Fruit fly (Drosophila melanogaster): Measurements from ENCODE around the gene CG7342.

Gene CG7342

DNA sequence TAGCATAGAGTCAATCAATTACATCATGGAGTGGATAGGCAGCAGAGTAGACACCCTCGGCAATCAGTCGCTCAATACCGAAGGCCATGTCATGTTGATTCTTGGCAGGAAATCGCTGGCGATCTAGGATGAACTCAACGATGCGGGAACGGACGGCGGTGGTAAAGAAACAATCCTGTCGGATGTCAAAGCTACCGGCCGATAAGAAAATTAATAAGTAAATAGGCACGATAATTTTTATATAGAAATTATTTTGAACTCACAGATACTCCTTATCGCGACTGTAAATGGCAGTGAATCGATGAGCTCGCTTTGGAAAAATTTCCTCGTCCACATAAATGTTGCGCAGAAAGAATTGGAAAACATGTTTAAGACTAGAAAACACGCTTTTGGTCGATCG is 34.8 kb downstream of the CG7342 start:
- TF ChIP-seq EcR (GFP tag; optimal IDR thresholded peaks at IDR 0.05) (no peak), Dll (optimal IDR thresholded peaks at IDR 0.05) (no peak), pan (optimal IDR thresholded peaks at IDR 0.05) (no peak), usp (GFP tag; optimal IDR thresholded peaks at IDR 0.05) (no peak), psq (optimal IDR thresholded peaks at IDR 0.05) (no peak)

DNA sequence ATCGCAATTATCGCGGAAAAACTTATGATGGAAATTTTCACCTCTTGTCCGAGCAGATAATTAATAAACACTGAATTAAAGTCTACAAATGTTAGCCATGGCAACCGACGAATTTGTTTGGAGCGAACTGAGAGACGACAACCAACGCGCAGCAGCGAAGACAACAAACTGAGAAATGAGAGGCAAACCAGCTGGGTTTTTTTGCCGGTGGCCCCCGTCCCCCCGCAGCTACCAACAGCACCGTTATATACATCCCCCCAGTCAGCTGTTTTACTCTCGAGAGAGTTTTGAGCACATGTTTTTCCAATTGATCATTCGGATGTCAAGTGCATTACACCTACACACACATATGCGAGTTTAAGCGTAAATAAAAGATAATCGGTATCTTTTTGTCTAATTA is 37.9 kb downstream of the CG7342 start:
- no peak for TF ChIP-seq Dll (optimal IDR thresholded peaks at IDR 0.05)
- no peak for TF ChIP-seq pan (optimal IDR thresholded peaks at IDR 0.05)
- no peak for TF ChIP-seq usp (GFP tag; optimal IDR thresholded peaks at IDR 0.05)

DNA sequence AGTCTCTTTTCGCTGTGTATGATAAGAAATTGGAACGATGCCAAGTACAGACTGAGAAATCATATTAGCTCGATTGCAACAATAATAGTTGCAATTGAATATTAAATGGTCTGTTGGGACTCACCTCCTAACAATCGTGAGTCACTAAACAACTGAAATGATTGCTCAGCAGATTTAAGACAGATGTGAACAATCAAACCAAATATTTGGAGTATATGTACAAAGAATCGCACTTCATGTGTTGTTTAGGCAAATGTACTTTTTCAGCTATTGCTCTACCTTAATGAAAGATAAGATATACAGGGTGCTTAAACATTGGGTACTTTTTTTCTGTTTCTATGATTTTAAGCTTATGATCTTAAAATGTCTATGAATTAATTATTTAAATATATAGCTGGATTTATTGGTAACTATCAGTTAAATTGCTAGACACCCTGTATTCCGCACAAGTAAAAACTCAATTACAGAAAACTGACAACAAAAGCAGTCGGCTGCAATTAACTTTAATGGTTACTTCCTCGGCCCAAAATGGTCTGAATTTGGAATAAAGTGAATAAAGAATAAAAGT is 38.4 kb downstream of the CG7342 start:
- TF ChIP-seq psq (optimal IDR thresholded peaks at IDR 0.05), result no peak
- TF ChIP-seq usp (GFP tag; optimal IDR thresholded peaks at IDR 0.05), result no peak
- TF ChIP-seq Dll (optimal IDR thresholded peaks at IDR 0.05), result no peak
- no peak for TF ChIP-seq pan (optimal IDR thresholded peaks at IDR 0.05)
- TF ChIP-seq CG8478 (optimal IDR thresholded peaks at IDR 0.05), result no peak
- TF ChIP-seq EcR (GFP tag; optimal IDR thresholded peaks at IDR 0.05), result no peak

DNA sequence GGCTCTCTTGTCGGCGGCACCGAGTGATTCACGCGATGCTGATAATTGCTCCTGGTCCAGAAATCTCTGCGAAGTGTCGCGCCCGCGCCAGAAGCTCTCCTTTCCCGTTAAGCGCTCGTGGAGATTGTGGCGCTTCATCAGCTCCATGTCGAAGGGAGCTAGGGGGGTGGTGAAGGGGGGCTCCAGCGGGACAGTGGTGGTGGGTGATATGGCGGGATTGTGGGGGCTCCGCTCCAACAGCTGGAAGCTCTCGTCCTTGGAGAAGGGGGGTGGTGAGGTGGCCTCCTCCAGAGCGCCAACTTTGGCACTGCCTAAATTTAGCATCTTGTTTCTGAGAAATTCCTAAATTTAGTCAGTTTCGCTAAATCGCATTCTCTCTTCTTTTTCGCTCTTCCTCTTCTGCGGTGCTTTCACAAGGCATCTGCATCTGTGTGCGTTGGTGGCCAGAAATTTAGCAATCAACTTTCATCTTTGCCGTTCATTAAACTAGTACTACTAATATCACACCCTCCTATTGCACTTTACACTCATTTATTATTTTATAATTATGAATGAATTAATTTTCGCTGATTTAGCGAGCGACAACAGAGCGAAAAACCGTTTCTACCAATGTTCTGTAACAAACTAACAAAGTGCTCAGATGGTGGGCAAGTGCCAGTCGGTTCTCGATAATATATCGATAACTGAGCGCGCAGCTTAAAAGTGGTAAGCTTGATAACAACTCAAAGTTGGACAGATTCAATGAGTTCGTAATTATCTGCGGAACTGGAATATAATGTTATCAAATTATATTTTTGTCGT is 39.1 kb downstream of the CG7342 start, which contains the start of gene subdued:
subdued (minus strand) TSS at position 631 of the 801 bp plus-strand sequence.
- no peak for TF ChIP-seq CG8478 (optimal IDR thresholded peaks at IDR 0.05)
- TF ChIP-seq pan (optimal IDR thresholded peaks at IDR 0.05), result no peak
- TF ChIP-seq psq (optimal IDR thresholded peaks at IDR 0.05), result no peak
- TF ChIP-seq Dll (optimal IDR thresholded peaks at IDR 0.05), result no peak
- no peak for TF ChIP-seq EcR (GFP tag; optimal IDR thresholded peaks at IDR 0.05)
- TF ChIP-seq usp (GFP tag; optimal IDR thresholded peaks at IDR 0.05), result no peak

DNA sequence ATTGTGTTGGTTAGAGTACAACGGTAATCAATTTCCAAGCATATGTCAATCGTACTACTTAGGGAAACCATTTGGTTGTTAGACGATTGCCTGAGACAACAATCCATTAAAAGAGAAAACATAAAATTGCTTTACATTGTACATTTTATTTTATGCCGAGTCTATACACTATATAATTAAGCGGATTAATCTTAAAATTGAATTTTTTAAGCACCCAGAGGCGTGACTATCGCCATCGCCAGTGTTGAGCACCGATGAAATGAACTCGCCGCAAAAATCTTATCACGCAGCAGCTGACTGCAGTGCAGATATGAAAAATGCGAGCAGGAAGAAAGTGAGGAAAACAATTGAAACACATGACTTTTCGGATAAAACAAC is 39.7 kb downstream of the CG7342 start:
- no peak for TF ChIP-seq pan (optimal IDR thresholded peaks at IDR 0.05)
- TF ChIP-seq usp (GFP tag; optimal IDR thresholded peaks at IDR 0.05), result no peak
- no peak for TF ChIP-seq psq (optimal IDR thresholded peaks at IDR 0.05)
- TF ChIP-seq EcR (GFP tag; optimal IDR thresholded peaks at IDR 0.05), result no peak

DNA sequence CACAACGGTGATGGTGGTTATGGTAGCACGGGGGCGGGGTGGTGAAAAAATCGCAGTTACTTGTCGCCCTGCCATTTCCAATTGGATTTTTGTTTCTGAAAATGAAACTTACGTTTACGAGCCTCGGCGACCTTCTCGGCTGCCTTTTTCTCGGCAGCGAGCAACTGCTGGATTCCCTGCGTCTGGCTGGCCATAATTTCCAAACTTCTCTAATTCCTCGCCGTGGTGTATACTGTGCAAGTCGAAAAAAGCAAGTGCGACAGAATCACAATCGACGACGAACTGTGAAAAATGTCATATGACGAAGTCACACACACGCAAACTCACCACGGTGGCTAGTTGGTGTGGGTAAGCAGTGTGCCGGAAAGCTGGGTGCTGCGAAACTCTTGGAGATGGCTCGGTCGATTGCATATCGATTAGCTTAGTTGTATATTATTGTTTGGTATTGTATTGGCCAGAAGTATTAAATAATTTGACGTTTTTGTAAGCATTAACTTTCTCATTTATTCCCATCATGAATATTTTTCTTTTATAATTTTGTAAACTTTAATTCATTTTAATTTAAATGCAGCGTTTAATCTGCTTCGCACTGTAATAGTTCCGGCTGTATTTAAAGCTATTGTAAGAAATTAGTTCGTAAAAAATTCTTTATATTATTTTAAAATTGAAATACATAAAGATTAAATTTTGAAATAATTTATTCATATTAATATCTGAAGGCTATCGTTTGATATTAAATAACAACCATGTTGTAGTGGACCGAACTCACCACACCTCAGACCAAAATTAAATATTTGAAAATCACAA is 41.1 kb downstream of the CG7342 start, which contains the start of gene Vha13:
Vha13 (minus strand) TSS at position 293 of the 807 bp plus-strand sequence.
- TF ChIP-seq pan (optimal IDR thresholded peaks at IDR 0.05) (no peak), psq (optimal IDR thresholded peaks at IDR 0.05) (no peak), CG8478 (optimal IDR thresholded peaks at IDR 0.05) (no peak), EcR (GFP tag; optimal IDR thresholded peaks at IDR 0.05) (no peak), Dll (optimal IDR thresholded peaks at IDR 0.05) (no peak), usp (GFP tag; optimal IDR thresholded peaks at IDR 0.05) (no peak)

DNA sequence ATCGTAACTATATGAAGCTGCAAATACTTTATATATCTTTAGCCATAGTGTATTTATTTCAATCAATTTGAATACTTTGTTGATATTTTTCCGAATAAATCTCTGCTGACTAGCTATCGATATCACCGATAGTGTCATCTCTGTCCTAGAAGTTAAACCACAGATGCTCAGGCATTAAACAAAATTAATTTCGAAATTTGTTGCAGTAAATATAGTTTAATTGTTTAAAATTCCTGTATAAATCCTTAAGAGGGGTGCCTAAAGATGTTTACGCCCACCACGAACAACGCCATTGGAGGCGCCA is 41.7 kb downstream of the CG7342 start, which contains the start of gene Nup58:
Nup58 (plus strand) TSS at position 126 of the 304 bp plus-strand sequence.
- TF ChIP-seq Dll (optimal IDR thresholded peaks at IDR 0.05) (no peak), usp (GFP tag; optimal IDR thresholded peaks at IDR 0.05) (no peak), psq (optimal IDR thresholded peaks at IDR 0.05) (no peak)

DNA sequence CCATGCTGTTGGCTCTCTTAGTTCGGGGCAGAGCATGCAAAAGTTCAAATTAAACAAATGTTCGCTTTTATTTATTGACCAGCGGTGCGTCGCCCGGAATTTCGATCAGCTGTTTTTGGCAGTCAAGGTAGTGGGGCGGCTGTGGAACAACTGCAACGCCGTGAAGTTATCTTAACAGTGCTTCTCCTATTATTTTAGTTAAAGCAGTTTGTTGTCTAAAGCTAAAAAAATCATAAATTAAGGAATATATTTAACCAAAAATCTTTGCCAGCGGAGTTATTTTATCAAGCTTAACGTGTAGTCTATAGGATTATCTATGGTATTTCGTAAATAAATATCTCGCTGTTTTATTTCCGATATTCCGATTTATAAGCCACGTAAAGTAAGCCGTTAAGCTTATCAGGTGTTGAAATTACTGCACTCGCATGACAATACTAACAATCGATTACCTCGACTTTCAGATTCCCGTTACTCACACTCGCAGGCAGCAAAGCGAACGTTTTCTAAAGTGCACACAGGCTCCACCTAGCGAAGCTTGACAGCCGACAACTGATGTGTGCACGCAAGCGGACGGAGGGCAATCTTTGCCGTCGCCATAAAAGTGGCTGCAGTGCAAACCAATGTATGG is 45.2 kb downstream of the CG7342 start, which contains the start of the genes CG6195 and CG31220:
CG6195 (minus strand) TSS at position 122 of the 628 bp plus-strand sequence.
CG31220 (plus strand) TSS at position 199 of the 628 bp plus-strand sequence.
- no peak for TF ChIP-seq pan (optimal IDR thresholded peaks at IDR 0.05)
- TF ChIP-seq CG8478 (optimal IDR thresholded peaks at IDR 0.05), result no peak

DNA sequence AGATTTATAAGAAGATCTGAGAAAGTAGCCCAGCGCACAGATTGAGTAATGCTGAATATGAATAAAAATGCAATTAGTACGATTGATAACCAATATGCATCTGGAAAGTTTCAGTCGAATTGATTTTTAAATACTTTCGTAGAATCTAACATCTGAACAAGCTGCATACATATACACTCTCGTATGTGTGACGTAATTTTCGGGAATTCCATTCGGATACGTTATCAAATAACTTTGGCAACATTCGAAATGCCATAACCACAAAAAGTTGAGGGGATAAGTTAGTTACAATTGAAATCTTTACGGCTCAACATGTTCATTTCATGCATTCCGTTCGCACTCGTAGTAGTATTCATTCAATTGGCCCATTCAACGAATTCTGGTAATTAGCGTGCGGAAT is 47.5 kb downstream of the CG7342 start, which contains the start of gene CG31219:
CG31219 (plus strand) TSS at position 301 of the 400 bp plus-strand sequence.
- TF ChIP-seq CG8478 (optimal IDR thresholded peaks at IDR 0.05) (no peak), EcR (GFP tag; optimal IDR thresholded peaks at IDR 0.05) (no peak), pan (optimal IDR thresholded peaks at IDR 0.05) (no peak), usp (GFP tag; optimal IDR thresholded peaks at IDR 0.05) (no peak), psq (optimal IDR thresholded peaks at IDR 0.05) (no peak), Dll (optimal IDR thresholded peaks at IDR 0.05) (no peak)

All from whole organism.